Worm (Caenorhabditis elegans) whole organism, L4 larva: ENCODE results near the gene srh-45.

ENCODE experiments used
- cey-2 ChIP-seq: sonication (generic microtip); optimal IDR thresholded peaks from 3 replicates; lab custom pipeline; 2017; ENCODE audit warnings: missing genetic modification characterization, mild to moderate bottlenecking, missing compliant biosample characterization, antibody characterized with exemption, borderline replicate concordance; ENCODE audit not compliant: insufficient read depth
- hlh-11 ChIP-seq: fragments of 200-800 bp; sonication (Bioruptor generic); optimal IDR thresholded peaks from 2 replicates; lab custom pipeline; 2018; ENCODE audit warnings: mild to moderate bottlenecking, missing genetic modification characterization, missing compliant biosample characterization
- hmg-1.1 ChIP-seq: fragments of 200-800 bp; sonication (Bioruptor generic); IDR thresholded peaks from 2 replicates; pipeline ENCODE4 v1.3.6; 2022; ENCODE audit warnings: missing genetic modification reagents, missing genetic modification characterization, missing compliant biosample characterization
- mep-1 ChIP-seq: fragments of 150-350 bp; sonication (generic microtip); optimal IDR thresholded peaks from 3 replicates; lab custom pipeline; 2014; ENCODE audit warnings: missing biosample characterization, missing genetic modification characterization
- nhr-102 ChIP-seq: sonication (generic microtip); optimal IDR thresholded peaks from 2 replicates; lab custom pipeline; 2016; ENCODE audit warnings: mild to moderate bottlenecking, missing genetic modification characterization, moderate library complexity, missing compliant biosample characterization
- nhr-111 ChIP-seq: fragments of 200-800 bp; sonication (Bioruptor generic); optimal IDR thresholded peaks from 2 replicates; lab custom pipeline; 2018; ENCODE audit warnings: mild to moderate bottlenecking, missing genetic modification characterization, missing compliant biosample characterization
- pqm-1 ChIP-seq: sonication (generic microtip); optimal IDR thresholded peaks from 2 replicates; lab custom pipeline; 2017; ENCODE audit warnings: missing biosample characterization, missing genetic modification characterization
- skn-1 ChIP-seq: fragments of 150-350 bp; optimal IDR thresholded peaks from 2 replicates; lab custom pipeline; 2014; ENCODE audit warnings: missing biosample characterization, missing genetic modification characterization
- vab-7 ChIP-seq: fragments of 200-800 bp; sonication (Bioruptor generic); IDR thresholded peaks from 2 replicates; pipeline ENCODE4 v1.3.6; 2022; ENCODE audit warnings: missing genetic modification reagents, missing genetic modification characterization, missing compliant biosample characterization
- zfp-2 ChIP-seq: sonication (generic microtip); optimal IDR thresholded peaks from 2 replicates; lab custom pipeline; 2016; ENCODE audit warnings: mild to moderate bottlenecking, missing genetic modification characterization, missing compliant biosample characterization

The srh-45 gene

DNA sequence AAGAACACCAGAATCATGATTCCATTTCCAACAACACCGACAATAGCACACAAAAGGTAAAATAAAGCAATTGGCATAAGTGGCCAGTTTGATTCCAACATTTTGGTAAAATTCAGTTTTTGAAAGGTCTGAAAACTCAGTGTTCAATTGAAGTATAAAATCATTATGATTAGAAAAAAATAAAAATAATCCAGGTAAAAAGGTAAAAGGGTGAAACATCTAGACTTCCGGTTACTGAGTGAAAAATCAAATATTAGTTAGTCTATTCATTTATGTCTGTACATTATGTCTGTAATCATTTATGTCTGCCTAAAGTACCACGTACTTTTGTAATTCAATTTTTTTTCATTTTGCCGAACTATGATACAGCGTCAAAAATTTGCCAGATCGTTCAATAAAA is 49.8 kb downstream of the srh-45 start, which contains the start of gene srsx-31:
Gene srsx-31 (minus strand): TSS at position 101 of the 400 bp plus-strand sequence.
- TF ChIP-seq zfp-2 (tag; lab: Kevin White, UChicago) = no peak
- no peak for TF ChIP-seq skn-1 (tag; lab: Kevin White, UChicago)
- no peak for TF ChIP-seq pqm-1 (tag; lab: Kevin White, UChicago)
- no peak for TF ChIP-seq nhr-102 (tag; lab: Kevin White, UChicago)
- no peak for TF ChIP-seq hmg-1.1 (GFP tag; lab: Robert Waterston, UW)
- no peak for TF ChIP-seq cey-2 (tag; lab: Kevin White, UChicago)
- no peak for TF ChIP-seq vab-7 (GFP tag; lab: Robert Waterston, UW)
- TF ChIP-seq mep-1 = no peak
- no peak for TF ChIP-seq nhr-111 (GFP tag; lab: Kevin White, UChicago)
- no peak for TF ChIP-seq hlh-11 (tag; lab: Kevin White, UChicago)
